Worm (Caenorhabditis elegans) whole organism, L4 larva: ENCODE results near the gene C45G7.13.

Experiments used
- hlh-30 ChIP-seq: sonication (generic microtip); optimal IDR thresholded peaks from 2 replicates; lab custom pipeline; 2017; ENCODE audit warnings: antibody characterized with exemption, mild to moderate bottlenecking, missing genetic modification characterization, missing compliant biosample characterization; ENCODE audit not compliant: insufficient read depth
- pqm-1 ChIP-seq: sonication (generic microtip); optimal IDR thresholded peaks from 2 replicates; lab custom pipeline; 2017; ENCODE audit warnings: missing biosample characterization, missing genetic modification characterization
- tag-97 ChIP-seq: fragments of 200-800 bp; sonication (Bioruptor generic); IDR thresholded peaks from 2 replicates; pipeline ENCODE4 v1.3.6; 2022; ENCODE audit warnings: missing genetic modification characterization, missing compliant biosample characterization
- ztf-11 ChIP-seq: fragments of 150-350 bp; optimal IDR thresholded peaks from 2 replicates; lab custom pipeline; 2014; ENCODE audit warnings: missing biosample characterization, missing genetic modification characterization

ce11 chrIV:2467378-2467777 is 16.2 kb upstream of the C45G7.13 start, which contains the start of gene ilys-2:
- TF ChIP-seq hlh-30 (tag; lab: Kevin White, UChicago) = no peak
- no peak for TF ChIP-seq pqm-1 (tag; lab: Kevin White, UChicago)
- no peak for TF ChIP-seq tag-97 (GFP tag; lab: Robert Waterston, UW)
- TF ChIP-seq ztf-11 = no peak
